Fruit fly (Drosophila melanogaster): Measurements from ENCODE around the gene CG8534.

DNA sequence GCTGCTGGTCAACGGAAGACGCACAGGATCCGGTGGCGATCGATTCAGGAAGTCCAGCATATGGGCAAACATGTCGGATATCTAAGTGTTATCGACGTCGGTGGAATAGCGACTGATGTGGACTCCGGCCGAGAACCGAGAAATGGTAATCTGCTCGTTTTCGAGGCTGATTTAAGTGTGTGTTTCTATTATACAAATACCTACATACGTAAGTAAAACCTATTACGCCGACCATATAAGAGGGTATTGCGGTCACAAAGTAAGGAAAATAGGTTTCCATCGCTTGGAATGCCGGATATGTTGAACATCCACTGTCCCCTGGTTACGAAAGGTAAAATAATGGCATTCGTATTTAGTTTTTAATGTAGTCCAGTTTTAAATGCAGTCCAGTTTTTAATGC is 5.7 kb downstream of the CG8534 start, which contains the start of gene CG9459:
- TF ChIP-seq CG9139 (GFP tag; optimal IDR thresholded peaks at IDR 0.05) (no peak), topi (GFP tag; optimal IDR thresholded peaks at IDR 0.05) (no peak), CG6808 (GFP tag; optimal IDR thresholded peaks at IDR 0.05) (no peak), salr (GFP tag; optimal IDR thresholded peaks at IDR 0.05) (no peak), CG15336 (GFP tag; IDR thresholded peaks at IDR 0.05) (no peak), CG7368 (GFP tag; optimal IDR thresholded peaks at IDR 0.05) (no peak), Blimp-1 (GFP tag; optimal IDR thresholded peaks at IDR 0.05) (no peak), net (GFP tag; optimal IDR thresholded peaks at IDR 0.05) (no peak), CG11762 (GFP tag; optimal IDR thresholded peaks at IDR 0.05; ENCODE audit: insufficient read depth) (no peak)
